Fruit fly (Drosophila melanogaster) whole organism, pupa: Measurements from ENCODE around the gene Ace.
A peak's percentile ranks its signal among the peaks of the same experiment; 100 is the strongest.

Experiments
- CG10348 ChIP-seq: fragments of 200-800 bp; sonication (Bioruptor generic); IDR thresholded peaks from 2 replicates; pipeline ENCODE4 v1.3.6; 2022; ENCODE audit warnings: missing biosample characterization, missing genetic modification characterization
- CG12605 ChIP-seq: fragments of 200-800 bp; sonication (Bioruptor generic); IDR thresholded peaks from 2 replicates; pipeline ENCODE4 v1.3.6; 2022; ENCODE audit warnings: missing biosample characterization, missing genetic modification characterization
- CG13204 ChIP-seq: fragments of 200-800 bp; sonication (Bioruptor generic); optimal IDR thresholded peaks from 2 replicates; lab custom pipeline; 2018; ENCODE audit warnings: missing biosample characterization, mild to moderate bottlenecking, missing genetic modification characterization, moderate library complexity
- CG14655 ChIP-seq: fragments of 200-800 bp; sonication (Bioruptor generic); optimal IDR thresholded peaks from 3 replicates; lab custom pipeline; 2017; ENCODE audit warnings: mild to moderate bottlenecking, missing biosample characterization, missing genetic modification reagents, missing genetic modification characterization
- CG15710 ChIP-seq: fragments of 200-800 bp; sonication (Bioruptor generic); optimal IDR thresholded peaks from 2 replicates; lab custom pipeline; 2018; ENCODE audit warnings: missing biosample characterization, mild to moderate bottlenecking, missing genetic modification characterization, moderate library complexity
- CG17806 ChIP-seq: fragments of 200-800 bp; sonication (Bioruptor generic); optimal IDR thresholded peaks from 2 replicates; lab custom pipeline; 2018; ENCODE audit warnings: missing biosample characterization, mild to moderate bottlenecking, missing genetic modification characterization, moderate library complexity
- CG32121 ChIP-seq: fragments of 200-800 bp; sonication (Bioruptor generic); IDR thresholded peaks from 2 replicates; pipeline ENCODE4 v1.3.6; 2022; ENCODE audit warnings: missing biosample characterization, missing genetic modification characterization
- CG34367 ChIP-seq: fragments of 200-800 bp; sonication (Bioruptor generic); optimal IDR thresholded peaks from 2 replicates; lab custom pipeline; 2018; ENCODE audit warnings: missing biosample characterization, mild to moderate bottlenecking, missing genetic modification characterization
- CG4496 ChIP-seq: fragments of 200-800 bp; sonication (Bioruptor generic); IDR thresholded peaks from 3 replicates; pipeline ENCODE4 v1.3.6; 2022; ENCODE audit warnings: missing biosample characterization, missing genetic modification characterization
- CG8159 ChIP-seq: fragments of 200-800 bp; sonication (Bioruptor generic); optimal IDR thresholded peaks from 3 replicates; lab custom pipeline; 2018; ENCODE audit warnings: missing biosample characterization, mild to moderate bottlenecking, missing genetic modification characterization, moderate library complexity
- CG8301 ChIP-seq: fragments of 200-800 bp; sonication (Bioruptor generic); optimal IDR thresholded peaks from 2 replicates; lab custom pipeline; 2018; ENCODE audit warnings: missing biosample characterization, mild to moderate bottlenecking, missing genetic modification characterization
- CG9948 ChIP-seq: fragments of 200-800 bp; sonication (Bioruptor generic); optimal IDR thresholded peaks from 2 replicates; lab custom pipeline; 2018; ENCODE audit warnings: missing biosample characterization, mild to moderate bottlenecking, missing genetic modification characterization, moderate library complexity
- D1 ChIP-seq: fragments of 200-800 bp; sonication (Bioruptor generic); optimal IDR thresholded peaks from 2 replicates; lab custom pipeline; 2018; ENCODE audit warnings: missing biosample characterization, mild to moderate bottlenecking, missing genetic modification characterization, moderate library complexity
- EcR ChIP-seq: fragments of 200-800 bp; sonication (Bioruptor generic); optimal IDR thresholded peaks from 3 replicates; lab custom pipeline; 2019; ENCODE audit warnings: missing biosample characterization, missing genetic modification characterization, mild to moderate bottlenecking, moderate library complexity, missing genetic modification reagents
- Ets98B ChIP-seq: fragments of 200-800 bp; sonication (Bioruptor generic); IDR thresholded peaks from 2 replicates; pipeline ENCODE4 v1.3.6; 2022; ENCODE audit warnings: missing biosample characterization, missing genetic modification characterization
- Pif1A ChIP-seq: fragments of 200-800 bp; sonication (Bioruptor generic); optimal IDR thresholded peaks from 3 replicates; lab custom pipeline; 2016; ENCODE audit warnings: missing biosample characterization, missing genetic modification characterization
- Pif1B ChIP-seq: fragments of 200-800 bp; sonication (Bioruptor generic); optimal IDR thresholded peaks from 3 replicates; lab custom pipeline; 2016; ENCODE audit warnings: missing biosample characterization, missing genetic modification characterization
- Snoo ChIP-seq: fragments of 200-800 bp; sonication (Bioruptor generic); optimal IDR thresholded peaks from 3 replicates; lab custom pipeline; 2017; ENCODE audit warnings: missing biosample characterization, mild to moderate bottlenecking, missing genetic modification characterization, inconsistent platforms
- fd96Ca ChIP-seq: fragments of 200-800 bp; sonication (Bioruptor generic); IDR thresholded peaks from 3 replicates; pipeline ENCODE4 v1.3.6; 2022; ENCODE audit warnings: missing biosample characterization, missing genetic modification characterization
- gl ChIP-seq: fragments of 200-800 bp; sonication (Bioruptor generic); optimal IDR thresholded peaks from 2 replicates; lab custom pipeline; 2018; ENCODE audit warnings: missing biosample characterization, mild to moderate bottlenecking, missing genetic modification characterization
- rn ChIP-seq: fragments of 200-800 bp; sonication (Bioruptor generic); IDR thresholded peaks from 2 replicates; pipeline ENCODE4 v1.3.6; 2022; ENCODE audit warnings: missing biosample characterization, missing genetic modification characterization

Ace gene

dm6 chr3R:13258696-13259567 is at the start of gene Ace:
Gene Ace (minus strand): TSS chr3R:13259517.
- TF ChIP-seq Pif1B (GFP tag; lab: Kevin White, UChicago) (peak; percentile 7), CG14655 (GFP tag; lab: Kevin White, UChicago) (no peak)

- TF ChIP-seq D1 (tag; lab: Kevin White, UChicago) (no peak), EcR (GFP tag; lab: Kevin White, UChicago) (no peak), CG32121 (GFP tag; lab: Robert Waterston, UW) (no peak), fd96Ca (GFP tag; lab: Robert Waterston, UW) (no peak)
- TF ChIP-seq, all 21 proteins: peak for 0
Observed at dm6 chr3R:13306595-13306994, 47.3 kb upstream of the Ace start.

- peak; percentile 55 for TF ChIP-seq EcR (GFP tag; lab: Kevin White, UChicago)
- no peak for TF ChIP-seq CG10348 (GFP tag; lab: Robert Waterston, UW)
- TF ChIP-seq CG9948 (tag; lab: Kevin White, UChicago), result peak; percentile 90
- peak; percentile 58 for TF ChIP-seq CG13204 (GFP tag; lab: Kevin White, UChicago)
- peak; percentile 68 for TF ChIP-seq Pif1B (GFP tag; lab: Kevin White, UChicago)
- peak; percentile 73 for TF ChIP-seq D1 (tag; lab: Kevin White, UChicago)
- TF ChIP-seq CG14655 (GFP tag; lab: Kevin White, UChicago), result peak; percentile 96
- TF ChIP-seq fd96Ca (GFP tag; lab: Robert Waterston, UW), result no peak; the same call in 1 of the 3 replicates
- peak; percentile 77 for TF ChIP-seq CG34367
- peak; percentile 65 for TF ChIP-seq CG12605 (GFP tag; lab: Robert Waterston, UW)
- TF ChIP-seq Pif1A (GFP tag; lab: Kevin White, UChicago), result peak; percentile 62
- TF ChIP-seq rn, result no peak
- TF ChIP-seq CG8159 (tag; lab: Kevin White, UChicago), result peak; percentile 91
- peak; percentile 11 for TF ChIP-seq gl
- peak; percentile 84 for TF ChIP-seq CG15710
- peak; percentile 88 for TF ChIP-seq CG8301
- TF ChIP-seq Snoo, result peak; percentile 84
- peak; percentile 45 for TF ChIP-seq Ets98B (GFP tag; lab: Robert Waterston, UW)
- no peak for TF ChIP-seq CG32121 (GFP tag; lab: Robert Waterston, UW)
- TF ChIP-seq CG17806 (tag; lab: Kevin White, UChicago), result peak; percentile 82
- TF ChIP-seq CG4496 (GFP tag; lab: Robert Waterston, UW), result peak; percentile 51; the same call in 1 of the 3 replicates
Observed at dm6 chr3R:13305318-13305899, 46.1 kb upstream of the Ace start.

- TF ChIP-seq CG4496 (GFP tag; lab: Robert Waterston, UW) (peak; percentile 83), CG32121 (GFP tag; lab: Robert Waterston, UW) (no peak), fd96Ca (GFP tag; lab: Robert Waterston, UW) (peak; percentile 29; the same call in 1 of the 3 replicates), Pif1B (GFP tag; lab: Kevin White, UChicago) (no peak)
Observed at dm6 chr3R:13304512-13305069, 45.3 kb upstream of the Ace start.

- no peak for TF ChIP-seq CG8159 (tag; lab: Kevin White, UChicago)
- TF ChIP-seq CG8301, result no peak
- TF ChIP-seq CG14655 (GFP tag; lab: Kevin White, UChicago), result no peak
- no peak for TF ChIP-seq Ets98B (GFP tag; lab: Robert Waterston, UW)
- no peak for TF ChIP-seq Snoo
- no peak for TF ChIP-seq CG32121 (GFP tag; lab: Robert Waterston, UW)
- TF ChIP-seq Pif1A (GFP tag; lab: Kevin White, UChicago), result no peak
- TF ChIP-seq CG4496 (GFP tag; lab: Robert Waterston, UW), result no peak
Observed at dm6 chr3R:13303126-13303525, 43.8 kb upstream of the Ace start, which contains the start of gene CG43208. Gene CG43208 (plus strand): TSS chr3R:13303426.

- TF ChIP-seq D1 (tag; lab: Kevin White, UChicago), result no peak
- no peak for TF ChIP-seq CG4496 (GFP tag; lab: Robert Waterston, UW)
- TF ChIP-seq Snoo, result no peak
- no peak for TF ChIP-seq CG34367
- TF ChIP-seq, all 21 proteins: peak for 0
Observed at dm6 chr3R:13302348-13302747, 43.0 kb upstream of the Ace start, which contains the start of gene CG32473. Gene CG32473 (plus strand): TSS chr3R:13302648.
